Fruit fly (Drosophila melanogaster): ENCODE data around the gene CG34296.

CG34296 gene

dm6 chr3R:29763154-29763553 is 40.8 kb downstream of the CG34296 start (continued):
- TF ChIP-seq spab (GFP tag; optimal IDR thresholded peaks at IDR 0.05) = peak; percentile 73
- TF ChIP-seq CG7368 (GFP tag; optimal IDR thresholded peaks at IDR 0.05) = peak; percentile 93
- no peak for TF ChIP-seq dac (GFP tag; optimal IDR thresholded peaks at IDR 0.05)
- peak; percentile 83 for TF ChIP-seq fd85E (GFP tag; optimal IDR thresholded peaks at IDR 0.05)
- peak; percentile 98 for TF ChIP-seq Eip78C (GFP tag)
- TF ChIP-seq CG11294 (GFP tag; IDR thresholded peaks at IDR 0.05) = peak; percentile 65; the same call in 1 of the 2 replicates
- peak; percentile 70 for TF ChIP-seq CG32006 (GFP tag; optimal IDR thresholded peaks at IDR 0.05)
- peak; percentile 72 for TF ChIP-seq CG1621 (tag; optimal IDR thresholded peaks at IDR 0.05)
- no peak for TF ChIP-seq fkh (GFP tag; optimal IDR thresholded peaks at IDR 0.05)
- TF ChIP-seq CG11762 (GFP tag; optimal IDR thresholded peaks at IDR 0.05; ENCODE audit: insufficient read depth) = peak; percentile 90
- peak; percentile 97 for TF ChIP-seq Sox14 (GFP tag; optimal IDR thresholded peaks at IDR 0.05)
- TF ChIP-seq CG3919 (GFP tag; optimal IDR thresholded peaks at IDR 0.05) = peak; percentile 97
- TF ChIP-seq CG4318 (GFP tag; optimal IDR thresholded peaks at IDR 0.05) = peak; percentile 22
- peak; percentile 83 for TF ChIP-seq CG10669 (GFP tag; optimal IDR thresholded peaks at IDR 0.05)

dm6 chr3R:29763804-29764203 is 41.5 kb downstream of the CG34296 start:
- TF ChIP-seq CG6792 (GFP tag; optimal IDR thresholded peaks at IDR 0.05) = peak; percentile 16
- TF ChIP-seq Lpt (GFP tag; optimal IDR thresholded peaks at IDR 0.05) = no peak
- no peak for TF ChIP-seq CG16779 (tag; optimal IDR thresholded peaks at IDR 0.05)
- no peak for TF ChIP-seq CG7368 (GFP tag; optimal IDR thresholded peaks at IDR 0.05)
- peak; percentile 46 for TF ChIP-seq cyc (GFP tag; optimal IDR thresholded peaks at IDR 0.05)
- TF ChIP-seq CG31627 (GFP tag; optimal IDR thresholded peaks at IDR 0.05) = peak; percentile 67
- TF ChIP-seq Eip75B (GFP tag; optimal IDR thresholded peaks at IDR 0.05) = no peak
- no peak for TF ChIP-seq dac (GFP tag; optimal IDR thresholded peaks at IDR 0.05)
- TF ChIP-seq CG9139 (GFP tag; optimal IDR thresholded peaks at IDR 0.05) = no peak
- TF ChIP-seq CG6163 (GFP tag; IDR thresholded peaks at IDR 0.05) = peak; percentile 33; the same call in 1 of the 3 replicates
- TF ChIP-seq pdm3 (GFP tag; optimal IDR thresholded peaks at IDR 0.05) = peak; percentile 3
- peak; percentile 21 for TF ChIP-seq achi (GFP tag; optimal IDR thresholded peaks at IDR 0.05)
- peak; percentile 1 for TF ChIP-seq CG10669 (GFP tag; optimal IDR thresholded peaks at IDR 0.05)
- peak; percentile 40 for TF ChIP-seq CG34406 (GFP tag; optimal IDR thresholded peaks at IDR 0.05)
- no peak for TF ChIP-seq dsx (GFP tag; optimal IDR thresholded peaks at IDR 0.05; ENCODE audit: poor library complexity, severe bottlenecking)
- peak; percentile 32 for TF ChIP-seq acj6 (GFP tag; optimal IDR thresholded peaks at IDR 0.05)
- TF ChIP-seq Eip93F (GFP tag; optimal IDR thresholded peaks at IDR 0.05) = no peak
- TF ChIP-seq esn (GFP tag; optimal IDR thresholded peaks at IDR 0.05) = peak; percentile 40
- no peak for TF ChIP-seq vri (GFP tag; optimal IDR thresholded peaks at IDR 0.05)
- TF ChIP-seq CG15336 (GFP tag; IDR thresholded peaks at IDR 0.05) = peak; percentile 46
- peak; percentile 68 for TF ChIP-seq Hr39 (GFP tag; optimal IDR thresholded peaks at IDR 0.05)
- peak; percentile 55 for TF ChIP-seq lz (GFP tag; optimal IDR thresholded peaks at IDR 0.05)
- no peak for TF ChIP-seq ss (GFP tag; optimal IDR thresholded peaks at IDR 0.05)
- TF ChIP-seq CG11902 (GFP tag; optimal IDR thresholded peaks at IDR 0.05) = peak; percentile 2
- 0 out of 3 replicates have a peak, but pooled peaks have one; percentile 35 for TF ChIP-seq eg (GFP tag; IDR thresholded peaks at IDR 0.05)
- no peak for TF ChIP-seq CG11762 (GFP tag; optimal IDR thresholded peaks at IDR 0.05; ENCODE audit: insufficient read depth)
- TF ChIP-seq CG6854 (GFP tag; optimal IDR thresholded peaks at IDR 0.05) = peak; percentile 10
- TF ChIP-seq CG32006 (GFP tag; optimal IDR thresholded peaks at IDR 0.05) = peak; percentile 16
- peak; percentile 37 for TF ChIP-seq Ets21C (GFP tag; optimal IDR thresholded peaks at IDR 0.05)
- TF ChIP-seq topi (GFP tag; optimal IDR thresholded peaks at IDR 0.05) = peak; percentile 79
- no peak for TF ChIP-seq CG8119 (GFP tag; IDR thresholded peaks at IDR 0.05)
- TF ChIP-seq Smox (GFP tag; optimal IDR thresholded peaks at IDR 0.05) = peak; percentile 61
- no peak for TF ChIP-seq fkh (GFP tag; optimal IDR thresholded peaks at IDR 0.05)
- no peak for TF ChIP-seq CG6808 (GFP tag; optimal IDR thresholded peaks at IDR 0.05)
- no peak for TF ChIP-seq CG1621 (tag; optimal IDR thresholded peaks at IDR 0.05)
- TF ChIP-seq Eip78C (GFP tag) = peak; percentile 80
- TF ChIP-seq Sox102F (GFP tag; optimal IDR thresholded peaks at IDR 0.05) = peak; percentile 33
- TF ChIP-seq fd59A (GFP tag; optimal IDR thresholded peaks at IDR 0.05) = no peak
- TF ChIP-seq Blimp-1 (GFP tag; optimal IDR thresholded peaks at IDR 0.05) = peak; percentile 12
- TF ChIP-seq CG6276 (GFP tag; optimal IDR thresholded peaks at IDR 0.05) = peak; percentile 12
- TF ChIP-seq Sox14 (GFP tag; optimal IDR thresholded peaks at IDR 0.05) = peak; percentile 9
- no peak for TF ChIP-seq Hr38 (GFP tag; optimal IDR thresholded peaks at IDR 0.05)
- peak; percentile 37 for TF ChIP-seq OdsH (GFP tag; optimal IDR thresholded peaks at IDR 0.05)
